Fruit fly (Drosophila melanogaster) whole organism, embryonic: Measurements from ENCODE around the gene CG43402.

Source experiments
- CG10267 ChIP-seq: fragments of 200-800 bp; sonication (Bioruptor generic); optimal IDR thresholded peaks from 2 replicates; lab custom pipeline; 2018; ENCODE audit warnings: missing biosample characterization, mild to moderate bottlenecking, missing genetic modification characterization, moderate library complexity
- CG11504 ChIP-seq: fragments of 200-800 bp; sonication (Bioruptor generic); optimal IDR thresholded peaks from 3 replicates; lab custom pipeline; 2019; ENCODE audit warnings: missing biosample characterization, mild to moderate bottlenecking, missing genetic modification characterization, moderate library complexity
- CG12391 ChIP-seq: fragments of 200-800 bp; sonication (Bioruptor generic); optimal IDR thresholded peaks from 3 replicates; lab custom pipeline; 2018; ENCODE audit warnings: missing biosample characterization, mild to moderate bottlenecking, missing genetic modification characterization, moderate library complexity
- CG14050 ChIP-seq: fragments of 200-800 bp; sonication (Bioruptor generic); IDR thresholded peaks from 3 replicates; pipeline ENCODE4 v1.3.6; 2022; ENCODE audit warnings: missing biosample characterization, missing genetic modification characterization
- CG14710 ChIP-seq: fragments of 200-800 bp; sonication (Bioruptor generic); optimal IDR thresholded peaks from 3 replicates; lab custom pipeline; 2019; ENCODE audit warnings: missing biosample characterization, mild to moderate bottlenecking, missing genetic modification characterization, moderate library complexity
- CG1603 ChIP-seq: fragments of 200-800 bp; sonication (Bioruptor generic); optimal IDR thresholded peaks from 2 replicates; lab custom pipeline; 2019; ENCODE audit warnings: missing biosample characterization, mild to moderate bottlenecking, missing genetic modification characterization, moderate library complexity
- CG17328 ChIP-seq: fragments of 200-800 bp; sonication (Bioruptor generic); IDR thresholded peaks from 2 replicates; pipeline ENCODE4 v1.3.6; 2022; ENCODE audit warnings: missing biosample characterization, missing genetic modification characterization
- CG17829 ChIP-seq: fragments of 200-800 bp; optimal IDR thresholded peaks from 2 replicates; lab custom pipeline; 2019; ENCODE audit warnings: missing biosample characterization, mild to moderate bottlenecking, missing genetic modification characterization, moderate library complexity
- CG18262 ChIP-seq: fragments of 200-800 bp; optimal IDR thresholded peaks from 3 replicates; lab custom pipeline; 2019; ENCODE audit warnings: missing biosample characterization, mild to moderate bottlenecking, missing genetic modification characterization, moderate library complexity
- CG2678 ChIP-seq: fragments of 200-800 bp; sonication (Bioruptor generic); optimal IDR thresholded peaks from 3 replicates; lab custom pipeline; 2019; ENCODE audit warnings: missing biosample characterization, mild to moderate bottlenecking, missing genetic modification characterization, moderate library complexity
- CG2712 ChIP-seq: fragments of 200-800 bp; optimal IDR thresholded peaks from 3 replicates; lab custom pipeline; 2019; ENCODE audit warnings: missing biosample characterization, mild to moderate bottlenecking, missing genetic modification characterization, moderate library complexity
- CG30403 ChIP-seq: fragments of 200-800 bp; sonication (Bioruptor generic); optimal IDR thresholded peaks from 3 replicates; lab custom pipeline; 2016; ENCODE audit warnings: missing biosample characterization, missing genetic modification characterization
- CG31365 ChIP-seq: fragments of 200-800 bp; sonication (Bioruptor generic); optimal IDR thresholded peaks from 2 replicates; lab custom pipeline; 2018; ENCODE audit warnings: missing biosample characterization, mild to moderate bottlenecking, missing genetic modification characterization
- CG34376 ChIP-seq: fragments of 200-800 bp; sonication (Bioruptor generic); optimal IDR thresholded peaks from 2 replicates; lab custom pipeline; 2018; ENCODE audit warnings: missing biosample characterization, mild to moderate bottlenecking, missing genetic modification characterization
- CG6254 ChIP-seq: fragments of 200-800 bp; sonication (Bioruptor generic); optimal IDR thresholded peaks from 3 replicates; lab custom pipeline; 2017; ENCODE audit warnings: mild to moderate bottlenecking, missing biosample characterization, missing genetic modification reagents, missing genetic modification characterization
- CG7556 ChIP-seq: fragments of 200-800 bp; sonication (Bioruptor generic); optimal IDR thresholded peaks from 2 replicates; lab custom pipeline; 2017; ENCODE audit warnings: missing biosample characterization, mild to moderate bottlenecking, missing genetic modification characterization
- CG7839 ChIP-seq: fragments of 200-800 bp; sonication (Bioruptor generic); optimal IDR thresholded peaks from 3 replicates; lab custom pipeline; 2018; ENCODE audit warnings: missing biosample characterization, mild to moderate bottlenecking, missing genetic modification characterization, moderate library complexity
- CG8388 ChIP-seq: fragments of 200-800 bp; sonication (Bioruptor generic); optimal IDR thresholded peaks from 2 replicates; lab custom pipeline; 2019; ENCODE audit warnings: missing biosample characterization, mild to moderate bottlenecking, missing genetic modification characterization, moderate library complexity
- Chrac-16 ChIP-seq: fragments of 200-800 bp; sonication (Bioruptor generic); optimal IDR thresholded peaks from 3 replicates; lab custom pipeline; 2016; ENCODE audit warnings: missing biosample characterization, missing genetic modification characterization
- Deaf1 ChIP-seq: fragments of 200-800 bp; optimal IDR thresholded peaks from 3 replicates; lab custom pipeline; 2019; ENCODE audit warnings: missing biosample characterization, mild to moderate bottlenecking, missing genetic modification characterization, moderate library complexity
- E2f2 ChIP-seq: fragments of 200-800 bp; sonication (Bioruptor generic); IDR thresholded peaks from 2 replicates; pipeline ENCODE4 v1.3.6; 2022; ENCODE audit warnings: missing biosample characterization, missing genetic modification characterization
- Hr39 ChIP-seq: fragments of >200 bp; optimal IDR thresholded peaks from 2 replicates; lab custom pipeline; 2017
- Hr51 ChIP-seq, 2 experiments: fragments of 200-800 bp; sonication (Bioruptor generic); optimal IDR thresholded peaks; 2 replicates in 1 of 2; 3 replicates in 1 of 2; lab custom pipeline; 2016 to 2018; ENCODE audit warnings: missing biosample characterization in 2 of 2, missing genetic modification characterization in 2 of 2, mild to moderate bottlenecking in 1 of 2, moderate library complexity in 1 of 2
- Med ChIP-seq: fragments of 200-800 bp; sonication (Bioruptor generic); peaks from one replicate; lab custom pipeline; 2016; ENCODE audit warnings: missing biosample characterization, missing genetic modification characterization, mild to moderate bottlenecking, inconsistent platforms, moderate library complexity
- Nf-YB ChIP-seq: fragments of 200-800 bp; sonication (Bioruptor generic); optimal IDR thresholded peaks from 3 replicates; lab custom pipeline; 2019; ENCODE audit warnings: missing biosample characterization, mild to moderate bottlenecking, missing genetic modification characterization, moderate library complexity
- NfI ChIP-seq: fragments of 200-800 bp; sonication (Bioruptor generic); optimal IDR thresholded peaks from 3 replicates; lab custom pipeline; 2018; ENCODE audit warnings: missing biosample characterization, mild to moderate bottlenecking, missing genetic modification characterization, moderate library complexity
- Optix ChIP-seq: fragments of 200-800 bp; sonication (Bioruptor generic); IDR thresholded peaks from 3 replicates; pipeline ENCODE4 v1.3.6; 2022; ENCODE audit warnings: missing biosample characterization, missing genetic modification characterization
- Sry-β ChIP-seq: fragments of 200-800 bp; sonication (Bioruptor generic); optimal IDR thresholded peaks from 2 replicates; lab custom pipeline; 2018; ENCODE audit warnings: missing biosample characterization, mild to moderate bottlenecking, missing genetic modification characterization, moderate library complexity
- Ssrp ChIP-seq: fragments of 200-800 bp; sonication (Bioruptor generic); optimal IDR thresholded peaks from 2 replicates; lab custom pipeline; 2018; ENCODE audit warnings: missing biosample characterization, mild to moderate bottlenecking, missing genetic modification characterization, moderate library complexity
- Stat92E ChIP-seq, 3 experiments: fragments of >200 bp in 2 of 3; fragments of 200-800 bp in 1 of 3; sonication (Bioruptor generic) in 1 of 3; optimal IDR thresholded peaks; 2 replicates each; lab custom pipeline; 2017 to 2019; ENCODE audit warnings: missing biosample characterization in 3 of 3, missing genetic modification characterization in 3 of 3, mild to moderate bottlenecking in 1 of 3, moderate library complexity in 1 of 3
- Vsx1 ChIP-seq: fragments of 200-800 bp; sonication (Bioruptor generic); optimal IDR thresholded peaks from 2 replicates; lab custom pipeline; 2017; ENCODE audit warnings: missing biosample characterization, mild to moderate bottlenecking, missing genetic modification characterization, missing genetic modification reagents
- Xbp1 ChIP-seq: fragments of 200-800 bp; sonication (Bioruptor generic); optimal IDR thresholded peaks from 3 replicates; lab custom pipeline; 2016; ENCODE audit warnings: missing biosample characterization, mild to moderate bottlenecking, missing genetic modification characterization
- Xrp1 ChIP-seq: fragments of 200-800 bp; sonication (Bioruptor generic); IDR thresholded peaks from 2 replicates; pipeline ENCODE4 v1.3.6; 2022; ENCODE audit warnings: missing biosample characterization, missing genetic modification characterization
- bsh ChIP-seq, 2 experiments: fragments of 200-800 bp; sonication (Bioruptor generic); optimal IDR thresholded peaks; 2 replicates each; lab custom pipeline; 2017 to 2018; ENCODE audit warnings: mild to moderate bottlenecking in 2 of 2, missing biosample characterization in 2 of 2, missing genetic modification characterization in 2 of 2, moderate library complexity in 1 of 2
- ci ChIP-seq: fragments of 200-800 bp; sonication (Bioruptor generic); IDR thresholded peaks from 3 replicates; pipeline ENCODE4 v1.3.6; 2022; ENCODE audit warnings: missing biosample characterization, missing genetic modification characterization
- dmrt99B ChIP-seq: fragments of 200-800 bp; sonication (Bioruptor generic); optimal IDR thresholded peaks from 2 replicates; lab custom pipeline; 2018; ENCODE audit warnings: missing biosample characterization, mild to moderate bottlenecking, missing genetic modification characterization, moderate library complexity
- gcm ChIP-seq: fragments of 200-800 bp; sonication (Bioruptor generic); optimal IDR thresholded peaks from 2 replicates; lab custom pipeline; 2019; ENCODE audit warnings: missing biosample characterization, mild to moderate bottlenecking, missing genetic modification characterization, moderate library complexity
- gem ChIP-seq: fragments of 200-800 bp; sonication (Bioruptor generic); optimal IDR thresholded peaks from 2 replicates; lab custom pipeline; 2019; ENCODE audit warnings: missing biosample characterization, mild to moderate bottlenecking, missing genetic modification characterization, moderate library complexity
- lola ChIP-seq, 3 experiments: fragments of >200 bp in 2 of 3; fragments of 200-800 bp in 1 of 3; sonication (Bioruptor generic) in 1 of 3; optimal IDR thresholded peaks; 2 replicates each; lab custom pipeline; 2017 to 2019; ENCODE audit warnings: missing biosample characterization in 3 of 3, missing genetic modification characterization in 3 of 3, mild to moderate bottlenecking in 1 of 3, moderate library complexity in 1 of 3
- nmo ChIP-seq: fragments of 200-800 bp; sonication (Bioruptor generic); optimal IDR thresholded peaks from 2 replicates; lab custom pipeline; 2018; ENCODE audit warnings: missing biosample characterization, mild to moderate bottlenecking, missing genetic modification characterization, moderate library complexity
- org-1 ChIP-seq: fragments of 200-800 bp; sonication (Bioruptor generic); optimal IDR thresholded peaks from 2 replicates; lab custom pipeline; 2017; ENCODE audit warnings: missing biosample characterization, missing genetic modification characterization
- phol ChIP-seq: fragments of 200-800 bp; sonication (Bioruptor generic); optimal IDR thresholded peaks from 3 replicates; lab custom pipeline; 2018; ENCODE audit warnings: missing biosample characterization, mild to moderate bottlenecking, missing genetic modification characterization, moderate library complexity
- pros ChIP-seq: fragments of 200-800 bp; sonication (Bioruptor generic); optimal IDR thresholded peaks from 3 replicates; lab custom pipeline; 2019; ENCODE audit warnings: missing biosample characterization, mild to moderate bottlenecking, missing genetic modification characterization, moderate library complexity
- psq ChIP-seq: fragments of 200-800 bp; sonication (Bioruptor generic); optimal IDR thresholded peaks from 2 replicates; lab custom pipeline; 2017; ENCODE audit warnings: missing biosample characterization, missing genetic modification characterization
- repo ChIP-seq: fragments of 200-800 bp; sonication (Bioruptor generic); optimal IDR thresholded peaks from 2 replicates; lab custom pipeline; 2016; ENCODE audit warnings: missing biosample characterization, missing genetic modification characterization
- sens ChIP-seq: fragments of 200-800 bp; sonication (Bioruptor generic); peaks from one replicate; lab custom pipeline; 2016; ENCODE audit warnings: missing biosample characterization, missing genetic modification characterization
- tgo ChIP-seq: fragments of 200-800 bp; sonication (Bioruptor generic); IDR thresholded peaks from 3 replicates; pipeline ENCODE4 v1.3.6; 2022; ENCODE audit warnings: missing biosample characterization, missing genetic modification characterization
- unpg ChIP-seq: fragments of 200-800 bp; sonication (Bioruptor generic); optimal IDR thresholded peaks from 3 replicates; lab custom pipeline; 2018; ENCODE audit warnings: missing biosample characterization, mild to moderate bottlenecking, missing genetic modification characterization, moderate library complexity
- usp ChIP-seq: fragments of >200 bp; optimal IDR thresholded peaks from 2 replicates; lab custom pipeline; 2017; ENCODE audit warnings: missing biosample characterization, missing genetic modification characterization

Gene CG43402

DNA sequence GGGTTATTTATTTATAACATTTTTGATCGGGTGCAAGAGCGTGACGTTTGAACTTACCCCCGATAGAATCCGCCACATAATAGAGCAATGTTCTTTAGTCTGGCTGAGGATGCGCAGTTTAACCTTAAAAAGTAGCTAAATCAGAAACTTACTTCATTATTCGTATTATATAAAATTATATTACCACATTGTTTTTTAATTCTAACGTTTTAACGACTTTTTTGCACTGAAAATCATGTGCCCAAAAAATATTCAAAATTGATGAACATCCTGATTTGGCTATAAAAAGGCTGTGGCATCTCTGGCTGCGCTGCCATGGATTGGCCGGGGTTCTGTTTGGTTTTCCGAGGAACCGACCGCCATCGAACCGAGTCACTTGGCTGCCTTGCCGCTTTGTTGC lies 27.6 kb downstream of the CG43402 start:
- peak; percentile 13 for TF ChIP-seq gcm
- TF ChIP-seq pros (GFP tag; lab: Kevin White, UChicago) = peak; percentile 26
- peak; percentile 6 for TF ChIP-seq org-1 (GFP tag; lab: Kevin White, UChicago)
- TF ChIP-seq Xrp1 (GFP tag; lab: Robert Waterston, UW) = peak; percentile 62
- peak in 1 of 2 experiments; percentile 20 for TF ChIP-seq Hr51 (GFP tag; optimal IDR thresholded peaks at IDR 0.05; lab: Kevin White, UChicago)
- peak; percentile 39 for TF ChIP-seq Deaf1 (tag; lab: Kevin White, UChicago)
- peak; percentile 15 for TF ChIP-seq CG7556
- peak; percentile 54 for TF ChIP-seq CG18262 (tag; lab: Kevin White, UChicago)
- peak; percentile 1 for TF ChIP-seq Xbp1 (GFP tag; lab: Kevin White, UChicago)
- TF ChIP-seq unpg (GFP tag; lab: Kevin White, UChicago) = peak; percentile 38
- TF ChIP-seq CG6254 (GFP tag; lab: Kevin White, UChicago) = no peak
- TF ChIP-seq Hr39 (lab: Kevin White, UChicago) = no peak
- peak; percentile 0 for TF ChIP-seq CG8388 (GFP tag; lab: Kevin White, UChicago)
- TF ChIP-seq CG2712 = peak; percentile 59
- TF ChIP-seq CG10267 = peak; percentile 1
- peak; percentile 28 for TF ChIP-seq Med (GFP tag; lab: Kevin White, UChicago)
- TF ChIP-seq lola (GFP tag; optimal IDR thresholded peaks at IDR 0.05; lab: Kevin White, UChicago) = peak in 1 of 3 experiments; percentile 33
- TF ChIP-seq bsh (GFP tag; optimal IDR thresholded peaks at IDR 0.05; lab: Kevin White, UChicago) = peak in 1 of 2 experiments; percentile 42
- TF ChIP-seq CG14050 (GFP tag; lab: Robert Waterston, UW) = no peak
- peak; percentile 22 for TF ChIP-seq Ssrp
- peak; percentile 10 for TF ChIP-seq CG7839
- TF ChIP-seq phol (tag; lab: Kevin White, UChicago) = peak; percentile 31
- peak; percentile 7 for TF ChIP-seq CG1603
- peak; percentile 58 for TF ChIP-seq sens (GFP tag; lab: Kevin White, UChicago)
- peak; percentile 56; the same call in 1 of the 3 replicates for TF ChIP-seq ci (GFP tag; lab: Robert Waterston, UW)
- TF ChIP-seq usp (GFP tag; lab: Kevin White, UChicago) = no peak
- TF ChIP-seq Chrac-16 = peak; percentile 15
- TF ChIP-seq psq (GFP tag; lab: Kevin White, UChicago) = no peak
- TF ChIP-seq CG34376 (GFP tag; lab: Kevin White, UChicago) = no peak
- TF ChIP-seq nmo (GFP tag; lab: Kevin White, UChicago) = peak; percentile 20
- TF ChIP-seq CG17829 (tag; lab: Kevin White, UChicago) = peak; percentile 45
- peak; percentile 90 for TF ChIP-seq Sry-β (GFP tag; lab: Kevin White, UChicago)
- TF ChIP-seq repo (GFP tag; lab: Kevin White, UChicago) = no peak
- no peak for TF ChIP-seq Optix (GFP tag; lab: Robert Waterston, UW)
- peak; percentile 60 for TF ChIP-seq gem (tag; lab: Kevin White, UChicago)
- peak; percentile 33 for TF ChIP-seq CG14710 (tag; lab: Kevin White, UChicago)
- peak; percentile 7 for TF ChIP-seq dmrt99B
- TF ChIP-seq CG12391 = peak; percentile 38
- peak; percentile 30; the same call in 1 of the 2 replicates for TF ChIP-seq CG17328 (GFP tag; lab: Robert Waterston, UW)
- peak in 1 of 3 experiments; percentile 16 for TF ChIP-seq Stat92E (GFP tag; optimal IDR thresholded peaks at IDR 0.05; lab: Kevin White, UChicago)
- TF ChIP-seq NfI (GFP tag; lab: Kevin White, UChicago) = no peak
- peak; percentile 16 for TF ChIP-seq Vsx1 (GFP tag; lab: Kevin White, UChicago)
- TF ChIP-seq CG31365 = no peak
- peak; percentile 47 for TF ChIP-seq CG11504 (tag; lab: Kevin White, UChicago)
- peak; percentile 20 for TF ChIP-seq CG30403
- 0 out of 3 replicates have a peak, but pooled peaks have one; percentile 20 for TF ChIP-seq tgo (GFP tag; lab: Robert Waterston, UW)
- peak; percentile 29 for TF ChIP-seq CG2678 (tag; lab: Kevin White, UChicago)
- TF ChIP-seq Nf-YB (GFP tag; lab: Kevin White, UChicago) = no peak
- TF ChIP-seq E2f2 = 0 out of 2 replicates have a peak, but pooled peaks have one; percentile 14
